Worm (Caenorhabditis elegans): Measurements from ENCODE around the gene F49F1.11.

- no peak for TF ChIP-seq tab-1 (GFP tag; IDR thresholded peaks at IDR 0.05)
- TF ChIP-seq ztf-23 (GFP tag; IDR thresholded peaks at IDR 0.05) = no peak
- no peak for TF ChIP-seq flt-1 (GFP tag; IDR thresholded peaks at IDR 0.05)
- TF ChIP-seq ztf-29 (GFP tag; IDR thresholded peaks at IDR 0.05) = no peak
- TF ChIP-seq klf-2 (GFP tag; conservative IDR thresholded peaks at IDR 0.05) = no peak
- no peak for TF ChIP-seq ref-1 (GFP tag; conservative IDR thresholded peaks at IDR 0.05)
These were observed 34.9 kb upstream of the F49F1.11 start, which contains the start of gene dnj-15 for ce11 chrIV:4176088-4176487.

Measured in whole organism, midembryonic.